Fruit fly (Drosophila melanogaster) whole organism, embryonic: ENCODE data around the gene Prx4.

Experiments
- Blimp-1 ChIP-seq: fragments of 200-800 bp; sonication (Bioruptor generic); optimal IDR thresholded peaks from 3 replicates; lab custom pipeline; 2018; ENCODE audit warnings: missing biosample characterization, missing genetic modification characterization, mild to moderate bottlenecking, moderate library complexity, missing genetic modification reagents
- CG10274 ChIP-seq: fragments of 200-800 bp; sonication (Bioruptor generic); optimal IDR thresholded peaks from 3 replicates; lab custom pipeline; 2017; ENCODE audit warnings: missing biosample characterization, mild to moderate bottlenecking, missing genetic modification characterization
- CG10979 ChIP-seq: fragments of 200-800 bp; sonication (Bioruptor generic); optimal IDR thresholded peaks from 2 replicates; lab custom pipeline; 2018; ENCODE audit warnings: missing biosample characterization, mild to moderate bottlenecking, missing genetic modification characterization, moderate library complexity
- CG12155 ChIP-seq: fragments of 200-800 bp; sonication (Bioruptor generic); optimal IDR thresholded peaks from 3 replicates; lab custom pipeline; 2016; ENCODE audit warnings: missing biosample characterization, missing genetic modification characterization
- CG12299 ChIP-seq: fragments of 200-800 bp; sonication (Bioruptor generic); optimal IDR thresholded peaks from 2 replicates; lab custom pipeline; 2018; ENCODE audit warnings: missing biosample characterization, mild to moderate bottlenecking, missing genetic modification characterization
- CG1233 ChIP-seq: fragments of 200-800 bp; sonication (Bioruptor generic); optimal IDR thresholded peaks from 4 replicates; lab custom pipeline; 2018; ENCODE audit warnings: missing biosample characterization, mild to moderate bottlenecking, missing genetic modification characterization
- CG13775 ChIP-seq: fragments of 200-800 bp; sonication (Bioruptor generic); optimal IDR thresholded peaks from 3 replicates; lab custom pipeline; 2017; ENCODE audit warnings: missing biosample characterization, mild to moderate bottlenecking, missing genetic modification characterization
- CG16779 ChIP-seq: fragments of 200-800 bp; sonication (Bioruptor generic); IDR thresholded peaks from 2 replicates; pipeline ENCODE4 v1.3.6; 2022; ENCODE audit warnings: missing biosample characterization, missing genetic modification characterization
- CG2889 ChIP-seq: fragments of 200-800 bp; sonication (Bioruptor generic); IDR thresholded peaks from 3 replicates; pipeline ENCODE4 v1.3.6; 2022; ENCODE audit warnings: missing biosample characterization, missing genetic modification characterization
- CG30431 ChIP-seq: fragments of 200-800 bp; sonication (Bioruptor generic); optimal IDR thresholded peaks from 2 replicates; lab custom pipeline; 2017; ENCODE audit warnings: missing biosample characterization, missing genetic modification characterization
- CG34376 ChIP-seq: fragments of 200-800 bp; sonication (Bioruptor generic); optimal IDR thresholded peaks from 2 replicates; lab custom pipeline; 2018; ENCODE audit warnings: missing biosample characterization, mild to moderate bottlenecking, missing genetic modification characterization
- CG8290 ChIP-seq, 3 experiments: fragments of 200-800 bp; sonication (Bioruptor generic); optimal IDR thresholded peaks; 2 replicates each; lab custom pipeline; 2016 to 2019; ENCODE audit warnings: missing biosample characterization in 3 of 3, missing genetic modification characterization in 3 of 3, mild to moderate bottlenecking in 2 of 3, moderate library complexity in 1 of 3
- CG9876 ChIP-seq: fragments of 200-800 bp; sonication (Bioruptor generic); optimal IDR thresholded peaks from 2 replicates; lab custom pipeline; 2016; ENCODE audit warnings: missing biosample characterization, missing genetic modification characterization
- GATAe ChIP-seq: fragments of 200-800 bp; sonication (Bioruptor generic); conservative IDR thresholded peaks from 2 replicates; pipeline ENCODE4 v1.3.6; 2022; ENCODE audit warnings: missing biosample characterization, missing genetic modification characterization
- Gug ChIP-seq: fragments of 200-800 bp; sonication (Bioruptor generic); IDR thresholded peaks from 4 replicates; pipeline ENCODE4 v1.3.6; 2022; ENCODE audit warnings: missing biosample characterization, missing genetic modification characterization
- HHEX ChIP-seq: fragments of 200-800 bp; sonication (Bioruptor generic); optimal IDR thresholded peaks from 3 replicates; lab custom pipeline; 2017; ENCODE audit warnings: missing biosample characterization, mild to moderate bottlenecking, missing genetic modification characterization, missing genetic modification reagents
- Hr51 ChIP-seq, 2 experiments: fragments of 200-800 bp; sonication (Bioruptor generic); optimal IDR thresholded peaks; 2 replicates in 1 of 2; 3 replicates in 1 of 2; lab custom pipeline; 2016 to 2018; ENCODE audit warnings: missing biosample characterization in 2 of 2, missing genetic modification characterization in 2 of 2, mild to moderate bottlenecking in 1 of 2, moderate library complexity in 1 of 2
- Kr ChIP-seq: fragments of 200-800 bp; sonication (Bioruptor generic); optimal IDR thresholded peaks from 2 replicates; lab custom pipeline; 2017; ENCODE audit warnings: missing biosample characterization, mild to moderate bottlenecking, missing genetic modification characterization
- MESR4 ChIP-seq: fragments of 200-800 bp; sonication (Bioruptor generic); optimal IDR thresholded peaks from 2 replicates; lab custom pipeline; 2018; ENCODE audit warnings: missing biosample characterization, mild to moderate bottlenecking, missing genetic modification characterization, moderate library complexity
- MTF-1 ChIP-seq: fragments of 200-800 bp; sonication (Bioruptor generic); optimal IDR thresholded peaks from 2 replicates; lab custom pipeline; 2018; ENCODE audit warnings: missing biosample characterization, mild to moderate bottlenecking, missing genetic modification characterization, borderline replicate concordance
- Nf-YC ChIP-seq: fragments of 200-800 bp; optimal IDR thresholded peaks from 3 replicates; lab custom pipeline; 2019; ENCODE audit warnings: missing biosample characterization, mild to moderate bottlenecking, missing genetic modification characterization, moderate library complexity
- NfI ChIP-seq: fragments of 200-800 bp; sonication (Bioruptor generic); optimal IDR thresholded peaks from 3 replicates; lab custom pipeline; 2018; ENCODE audit warnings: missing biosample characterization, mild to moderate bottlenecking, missing genetic modification characterization, moderate library complexity
- Pdp1 ChIP-seq, 2 experiments: fragments of 200-800 bp; sonication (Bioruptor generic); optimal IDR thresholded peaks; 3 replicates each; lab custom pipeline; 2016; ENCODE audit warnings: missing biosample characterization in 2 of 2, missing genetic modification characterization in 2 of 2, mild to moderate bottlenecking in 1 of 2, moderate library complexity in 1 of 2
- Rfx ChIP-seq: fragments of 200-800 bp; sonication (Bioruptor generic); IDR thresholded peaks from 2 replicates; pipeline ENCODE4 v1.3.6; 2022; ENCODE audit warnings: missing biosample characterization, missing genetic modification characterization
- Xbp1 ChIP-seq: fragments of 200-800 bp; sonication (Bioruptor generic); optimal IDR thresholded peaks from 3 replicates; lab custom pipeline; 2016; ENCODE audit warnings: missing biosample characterization, mild to moderate bottlenecking, missing genetic modification characterization
- al ChIP-seq: fragments of 200-800 bp; sonication (Bioruptor generic); IDR thresholded peaks from 2 replicates; pipeline ENCODE4 v1.3.6; 2022; ENCODE audit warnings: missing biosample characterization, missing genetic modification characterization
- caup ChIP-seq: fragments of 200-800 bp; sonication (Bioruptor generic); optimal IDR thresholded peaks from 3 replicates; lab custom pipeline; 2017; ENCODE audit warnings: missing biosample characterization, mild to moderate bottlenecking, missing genetic modification characterization, moderate library complexity; ENCODE audit not compliant: severe bottlenecking
- ci ChIP-seq: fragments of 200-800 bp; sonication (Bioruptor generic); IDR thresholded peaks from 3 replicates; pipeline ENCODE4 v1.3.6; 2022; ENCODE audit warnings: missing biosample characterization, missing genetic modification characterization
- cwo ChIP-seq: fragments of 200-800 bp; sonication (Bioruptor generic); optimal IDR thresholded peaks from 3 replicates; lab custom pipeline; 2017; ENCODE audit warnings: missing biosample characterization, missing genetic modification characterization, mild to moderate bottlenecking, moderate library complexity, missing genetic modification reagents
- dm ChIP-seq: fragments of 200-800 bp; sonication (Bioruptor generic); optimal IDR thresholded peaks from 3 replicates; lab custom pipeline; 2016; ENCODE audit warnings: missing biosample characterization, missing genetic modification characterization
- fru ChIP-seq: fragments of >200 bp; optimal IDR thresholded peaks from 2 replicates; lab custom pipeline; 2017
- gem ChIP-seq: fragments of 200-800 bp; sonication (Bioruptor generic); optimal IDR thresholded peaks from 2 replicates; lab custom pipeline; 2019; ENCODE audit warnings: missing biosample characterization, mild to moderate bottlenecking, missing genetic modification characterization, moderate library complexity
- grn ChIP-seq: fragments of 200-800 bp; sonication (Bioruptor generic); optimal IDR thresholded peaks from 3 replicates; lab custom pipeline; 2017; ENCODE audit warnings: missing biosample characterization, missing genetic modification characterization
- insv ChIP-seq, 2 experiments: fragments of 200-800 bp; sonication (Bioruptor generic); optimal IDR thresholded peaks; 3 replicates each; lab custom pipeline; 2016 to 2018; ENCODE audit warnings: missing biosample characterization in 2 of 2, missing genetic modification characterization in 2 of 2
- lilli ChIP-seq: fragments of 200-800 bp; sonication (Bioruptor generic); optimal IDR thresholded peaks from 3 replicates; lab custom pipeline; 2016; ENCODE audit warnings: missing biosample characterization, missing genetic modification characterization
- p53 ChIP-seq: fragments of 200-800 bp; sonication (Bioruptor generic); optimal IDR thresholded peaks from 2 replicates; lab custom pipeline; 2016; ENCODE audit warnings: missing biosample characterization, missing genetic modification characterization
- pb ChIP-seq: fragments of 200-800 bp; sonication (Bioruptor generic); optimal IDR thresholded peaks from 3 replicates; lab custom pipeline; 2016; ENCODE audit warnings: missing biosample characterization, missing genetic modification characterization
- ranshi ChIP-seq: fragments of 200-800 bp; sonication (Bioruptor generic); IDR thresholded peaks from 2 replicates; pipeline ENCODE4 v1.3.6; 2022; ENCODE audit warnings: missing biosample characterization, missing genetic modification characterization
- repo ChIP-seq: fragments of 200-800 bp; sonication (Bioruptor generic); optimal IDR thresholded peaks from 2 replicates; lab custom pipeline; 2016; ENCODE audit warnings: missing biosample characterization, missing genetic modification characterization
- sens ChIP-seq: fragments of 200-800 bp; sonication (Bioruptor generic); peaks from one replicate; lab custom pipeline; 2016; ENCODE audit warnings: missing biosample characterization, missing genetic modification characterization
- so ChIP-seq: fragments of 200-800 bp; sonication (Bioruptor generic); IDR thresholded peaks from 3 replicates; pipeline ENCODE4 v1.3.6; 2022; ENCODE audit warnings: missing biosample characterization, missing genetic modification characterization
- sr ChIP-seq: fragments of 200-800 bp; sonication (Bioruptor generic); IDR thresholded peaks from 3 replicates; pipeline ENCODE4 v1.3.6; 2022; ENCODE audit warnings: missing biosample characterization, missing genetic modification characterization
- tin ChIP-seq: fragments of 200-800 bp; sonication (Bioruptor generic); optimal IDR thresholded peaks from 3 replicates; lab custom pipeline; 2016; ENCODE audit warnings: missing biosample characterization, missing genetic modification characterization
- usp ChIP-seq: fragments of >200 bp; optimal IDR thresholded peaks from 2 replicates; lab custom pipeline; 2017; ENCODE audit warnings: missing biosample characterization, missing genetic modification characterization

Prx4 gene

DNA sequence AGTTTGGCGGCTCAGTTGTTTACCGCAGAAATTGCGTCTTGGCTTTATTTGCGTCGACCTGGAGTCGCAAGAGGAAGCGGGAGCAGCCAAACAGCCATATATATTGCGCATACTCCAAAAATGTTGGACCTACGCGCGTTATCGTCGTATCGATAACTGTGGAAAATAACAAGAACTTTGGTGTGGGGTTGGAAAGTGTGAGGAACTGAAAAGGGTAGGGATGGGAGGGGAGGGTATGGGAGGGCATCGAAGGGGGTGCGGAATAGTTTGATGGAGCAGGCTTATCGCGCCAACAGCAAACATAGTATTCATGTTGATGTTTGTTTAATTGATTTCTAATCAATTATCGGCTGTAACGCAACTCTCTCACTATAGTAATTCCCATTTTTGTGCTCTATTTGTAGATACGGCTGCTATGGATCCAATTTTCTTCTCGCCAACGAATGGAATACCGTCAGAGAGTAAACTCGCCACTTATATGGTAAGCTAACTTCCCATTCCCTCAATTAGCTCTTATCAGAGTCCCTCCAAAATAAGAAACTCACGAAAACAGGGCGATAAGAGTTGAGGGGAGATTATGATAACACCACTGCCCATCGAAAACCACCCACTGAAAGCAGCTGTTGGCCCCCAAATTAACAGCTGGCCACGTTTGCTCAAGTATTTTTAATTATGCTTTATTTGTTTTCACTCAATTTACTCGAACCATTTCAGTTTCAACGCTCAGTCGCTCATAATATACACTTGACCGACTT, 41.3 kb downstream of the Prx4 start (continued):
- peak; percentile 28 for TF ChIP-seq CG10979 (tag; lab: Kevin White, UChicago)
- peak; percentile 60; the same call in 1 of the 2 replicates for TF ChIP-seq ranshi (GFP tag; lab: Robert Waterston, UW)
- no peak for TF ChIP-seq insv (GFP tag; optimal IDR thresholded peaks at IDR 0.05; lab: Kevin White, UChicago)
- TF ChIP-seq CG13775 (GFP tag; lab: Kevin White, UChicago), result peak; percentile 3
- peak; percentile 63 for TF ChIP-seq HHEX
- TF ChIP-seq CG8290 (GFP tag; optimal IDR thresholded peaks at IDR 0.05; lab: Kevin White, UChicago), result peak; percentile 31
- peak; percentile 64 to 70 for TF ChIP-seq CG8290 (tag; optimal IDR thresholded peaks at IDR 0.05; lab: Kevin White, UChicago)
- TF ChIP-seq Hr51 (GFP tag; optimal IDR thresholded peaks at IDR 0.05; lab: Kevin White, UChicago), result peak in 1 of 2 experiments; percentile 54
- TF ChIP-seq Kr (GFP tag; lab: Kevin White, UChicago), result peak; percentile 76
- peak; percentile 4 for TF ChIP-seq CG12299 (tag; lab: Kevin White, UChicago)
- TF ChIP-seq ci (GFP tag; lab: Robert Waterston, UW), result peak; percentile 79; the same call in 2 of the 3 replicates
- TF ChIP-seq tin (GFP tag; lab: Kevin White, UChicago), result no peak
- peak; percentile 46 for TF ChIP-seq CG9876 (GFP tag; lab: Kevin White, UChicago)
- TF ChIP-seq repo, result peak; percentile 29
- no peak for TF ChIP-seq NfI (GFP tag; lab: Kevin White, UChicago)
- TF ChIP-seq Xbp1, result no peak
- TF ChIP-seq Rfx (GFP tag; lab: Robert Waterston, UW), result peak; percentile 41; the same call in 1 of the 2 replicates
- peak; percentile 52 for TF ChIP-seq CG1233
- TF ChIP-seq MESR4, result no peak
- TF ChIP-seq al (GFP tag; lab: Robert Waterston, UW), result no peak
- TF ChIP-seq Pdp1 (GFP tag; optimal IDR thresholded peaks at IDR 0.05; lab: Kevin White, UChicago), result peak; percentile 17 to 48
- peak; percentile 71 for TF ChIP-seq Blimp-1
- TF ChIP-seq MTF-1 (GFP tag; lab: Kevin White, UChicago), result peak; percentile 79
- TF ChIP-seq dm (GFP tag; lab: Kevin White, UChicago), result peak; percentile 11
- TF ChIP-seq, all 482 proteins: peak for 238

DNA sequence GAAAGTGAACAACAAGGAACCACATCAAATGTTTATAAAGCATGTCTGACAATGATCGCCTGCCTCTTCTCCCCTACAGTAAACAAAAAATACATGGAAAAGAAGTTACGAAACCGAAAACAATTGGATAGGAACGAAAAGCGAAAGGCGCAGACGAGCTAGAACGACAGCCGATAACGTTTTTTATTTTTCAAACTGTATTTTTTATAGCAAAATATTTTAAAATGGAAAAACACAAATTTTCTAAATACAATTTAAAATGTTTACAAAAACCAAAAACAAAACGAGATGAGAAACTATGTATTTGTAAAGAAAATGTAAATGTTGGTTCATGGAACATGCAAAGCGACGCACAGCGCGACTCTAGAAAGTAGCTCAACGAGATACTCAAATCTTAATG, 46.9 kb downstream of the Prx4 start:
- TF ChIP-seq MTF-1 (GFP tag; lab: Kevin White, UChicago), result no peak
- no peak for TF ChIP-seq Gug (GFP tag; lab: Robert Waterston, UW)
- no peak for TF ChIP-seq sr (GFP tag; lab: Robert Waterston, UW)
- peak; percentile 59 for TF ChIP-seq sens (GFP tag; lab: Kevin White, UChicago)

DNA sequence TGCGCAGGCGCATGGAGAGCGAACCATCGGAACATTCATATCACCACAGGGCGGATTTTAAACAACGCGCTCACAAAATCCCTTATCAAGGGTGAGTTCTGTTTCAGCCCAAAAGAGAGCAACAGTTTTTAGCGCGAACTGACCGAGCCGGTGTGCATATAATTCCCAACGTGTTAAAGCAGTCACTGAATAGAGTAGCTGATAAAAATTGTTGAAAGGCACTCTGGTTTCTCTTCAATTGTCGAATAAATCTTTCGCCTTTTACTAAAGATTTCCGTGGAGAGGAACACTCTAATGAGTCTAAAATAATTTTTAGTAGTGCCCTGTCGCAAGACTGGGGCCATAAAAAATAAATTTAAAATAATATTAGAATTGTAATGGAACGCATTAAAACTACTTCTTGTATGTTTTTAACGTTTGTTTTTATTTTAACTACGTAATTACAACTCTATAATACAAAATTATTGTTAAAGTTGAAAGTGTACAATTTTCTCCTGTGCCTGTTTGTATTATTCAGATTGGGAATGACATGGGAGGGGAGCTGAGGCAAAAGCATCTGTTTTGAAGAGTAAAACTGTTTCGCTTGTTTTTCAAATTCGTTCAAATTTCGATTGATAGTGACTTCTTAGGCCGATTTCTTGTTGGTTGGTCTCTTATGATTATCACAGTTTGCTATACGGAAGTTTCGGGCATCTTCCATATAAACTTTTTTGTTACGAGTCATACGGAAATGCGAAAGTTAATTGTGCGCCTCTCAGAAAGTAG, 48.6 kb downstream of the Prx4 start:
- TF ChIP-seq insv (GFP tag; optimal IDR thresholded peaks at IDR 0.05; lab: Kevin White, UChicago), result peak in 1 of 2 experiments; percentile 62
- TF ChIP-seq CG16779 (GFP tag; lab: Robert Waterston, UW), result peak; percentile 36; the same call in 1 of the 2 replicates
- TF ChIP-seq gem (tag; lab: Kevin White, UChicago), result no peak
- peak; percentile 30 for TF ChIP-seq CG34376 (GFP tag; lab: Kevin White, UChicago)
- TF ChIP-seq CG10274, result no peak
- peak; percentile 76 for TF ChIP-seq lilli (GFP tag; lab: Kevin White, UChicago)
- no peak; the same call in 2 of the 3 replicates for TF ChIP-seq so (GFP tag; lab: Robert Waterston, UW)
- TF ChIP-seq caup (GFP tag; lab: Kevin White, UChicago), result peak; percentile 49
- no peak for TF ChIP-seq p53
- TF ChIP-seq CG1233, result peak; percentile 32
- TF ChIP-seq grn, result peak; percentile 31
- peak; percentile 24 for TF ChIP-seq cwo
- TF ChIP-seq Nf-YC (tag; lab: Kevin White, UChicago), result no peak
- TF ChIP-seq GATAe, result no peak
- no peak for TF ChIP-seq CG30431 (GFP tag; lab: Kevin White, UChicago)
- no peak for TF ChIP-seq fru (lab: Kevin White, UChicago)
- no peak for TF ChIP-seq pb (GFP tag; lab: Kevin White, UChicago)
- no peak for TF ChIP-seq usp
- TF ChIP-seq CG12155, result peak; percentile 11
- 0 out of 3 replicates have a peak, but pooled peaks have one; percentile 24 for TF ChIP-seq CG2889 (GFP tag; lab: Robert Waterston, UW)
